Worm (Caenorhabditis elegans) whole organism, L2 larva: Measurements from ENCODE around the gene dnj-5.

Experiments
- R02D3.7 ChIP-seq: fragments of 150-350 bp; optimal IDR thresholded peaks from 2 replicates; lab custom pipeline; 2014; ENCODE audit warnings: missing biosample characterization, missing genetic modification characterization
- ama-1 ChIP-seq: fragments of 150-350 bp; optimal IDR thresholded peaks from 2 replicates; lab custom pipeline; 2018; ENCODE audit warnings: inconsistent platforms
- egl-27 ChIP-seq: sonication (generic microtip); optimal IDR thresholded peaks from 3 replicates; lab custom pipeline; 2017; ENCODE audit warnings: missing biosample characterization, missing genetic modification reagents, missing genetic modification characterization
- elt-1 ChIP-seq: fragments of 150-350 bp; optimal IDR thresholded peaks from 2 replicates; lab custom pipeline; 2014; ENCODE audit warnings: missing biosample characterization, missing genetic modification characterization
- elt-3 ChIP-seq: sonication (generic microtip); optimal IDR thresholded peaks from 2 replicates; lab custom pipeline; 2017; ENCODE audit warnings: missing biosample characterization, missing genetic modification characterization
- lin-39 ChIP-seq: fragments of 150-350 bp; optimal IDR thresholded peaks from 2 replicates; lab custom pipeline; 2014; ENCODE audit warnings: missing biosample characterization, missing genetic modification reagents, missing genetic modification characterization
- nhr-11 ChIP-seq: fragments of 150-350 bp; optimal IDR thresholded peaks from 2 replicates; lab custom pipeline; 2014; ENCODE audit warnings: missing biosample characterization, missing genetic modification characterization
- nhr-12 ChIP-seq: fragments of 150-350 bp; optimal IDR thresholded peaks from 2 replicates; lab custom pipeline; 2014; ENCODE audit warnings: missing biosample characterization, missing genetic modification characterization
- nhr-237 ChIP-seq: fragments of 150-350 bp; optimal IDR thresholded peaks from 2 replicates; lab custom pipeline; 2014; ENCODE audit warnings: missing biosample characterization, missing genetic modification characterization
- nhr-77 ChIP-seq: fragments of 150-350 bp; optimal IDR thresholded peaks from 2 replicates; lab custom pipeline; 2014; ENCODE audit warnings: missing biosample characterization, missing genetic modification characterization
- skn-1 ChIP-seq: sonication (generic microtip); optimal IDR thresholded peaks from 2 replicates; lab custom pipeline; 2017; ENCODE audit warnings: missing biosample characterization, missing genetic modification characterization
- snpc-4 ChIP-seq: fragments of 150-350 bp; optimal IDR thresholded peaks from 2 replicates; lab custom pipeline; 2014; ENCODE audit warnings: missing biosample characterization, missing genetic modification characterization
- unc-62 ChIP-seq: fragments of 150-350 bp; optimal IDR thresholded peaks from 2 replicates; lab custom pipeline; 2014; ENCODE audit warnings: missing biosample characterization, missing genetic modification reagents, missing genetic modification characterization
- ztf-11 ChIP-seq: sonication (generic microtip); optimal IDR thresholded peaks from 2 replicates; lab custom pipeline; 2017; ENCODE audit warnings: missing biosample characterization, missing genetic modification characterization

ce11 chrII:6890095-6890494, 32.0 kb upstream of the dnj-5 start, which contains the start of gene acer-1:
- TF ChIP-seq nhr-237 (tag; lab: Kevin White, UChicago) (no peak), egl-27 (tag; lab: Kevin White, UChicago) (no peak), nhr-77 (tag; lab: Kevin White, UChicago) (no peak), R02D3.7 (tag; lab: Kevin White, UChicago) (no peak), nhr-12 (no peak), lin-39 (tag; lab: Kevin White, UChicago) (no peak), skn-1 (tag; lab: Kevin White, UChicago) (no peak), elt-3 (no peak), elt-1 (tag; lab: Kevin White, UChicago) (no peak), ztf-11 (tag; lab: Kevin White, UChicago) (no peak), nhr-11 (tag; lab: Kevin White, UChicago) (no peak), snpc-4 (tag; lab: Kevin White, UChicago) (no peak), unc-62 (GFP tag; lab: Kevin White, UChicago) (no peak), ama-1 (lab: Kevin White, UChicago) (peak; percentile 49)
